Worm (Caenorhabditis elegans) whole organism, L1 larva: ENCODE data around the gene ctsa-2.
A peak's percentile ranks its signal among the peaks of the same experiment; 100 is the strongest.

Experiments
- C04F5.9 ChIP-seq: sonication (generic microtip); optimal IDR thresholded peaks from 2 replicates; lab custom pipeline; 2016; ENCODE audit warnings: missing genetic modification characterization, missing compliant biosample characterization
- C16A3.4 ChIP-seq: fragments of 150-350 bp; optimal IDR thresholded peaks from 2 replicates; lab custom pipeline; 2014; ENCODE audit warnings: missing biosample characterization, missing genetic modification characterization
- F16B12.6 ChIP-seq: fragments of 150-350 bp; optimal IDR thresholded peaks from 2 replicates; lab custom pipeline; 2014; ENCODE audit warnings: missing biosample characterization, missing genetic modification characterization
- aha-1 ChIP-seq: fragments of 150-350 bp; optimal IDR thresholded peaks from 2 replicates; lab custom pipeline; 2014; ENCODE audit warnings: missing biosample characterization, missing genetic modification characterization
- alr-1 ChIP-seq: fragments of 200-800 bp; sonication (Bioruptor generic); optimal IDR thresholded peaks from 2 replicates; lab custom pipeline; 2018; ENCODE audit warnings: borderline replicate concordance, mild to moderate bottlenecking, missing genetic modification characterization, missing compliant biosample characterization
- ama-1 ChIP-seq: fragments of 150-350 bp; optimal IDR thresholded peaks from 2 replicates; lab custom pipeline; 2014
- ceh-63 ChIP-seq: fragments of 200-800 bp; sonication (Bioruptor generic); optimal IDR thresholded peaks from 2 replicates; lab custom pipeline; 2018; ENCODE audit warnings: mild to moderate bottlenecking, missing genetic modification characterization, missing compliant biosample characterization
- ceh-82 ChIP-seq, 3 experiments: fragments of 150-350 bp in 1 of 3; sonication (generic microtip) in 2 of 3; optimal IDR thresholded peaks; 2 replicates each; lab custom pipeline; 2014 to 2017; ENCODE audit warnings: missing biosample characterization in 3 of 3, missing genetic modification characterization in 3 of 3
- ceh-88 ChIP-seq: fragments of 200-800 bp; sonication (Bioruptor generic); IDR thresholded peaks from 2 replicates; pipeline ENCODE4 v1.3.6; 2022; ENCODE audit warnings: missing genetic modification characterization, missing compliant biosample characterization
- efl-1 ChIP-seq, 4 experiments: fragments of 150-350 bp; optimal IDR thresholded peaks in 3 of 4; peaks in 1 of 4; 1 replicate in 1 of 4; 2 replicates in 3 of 4; lab custom pipeline; 2014; ENCODE audit warnings: missing biosample characterization in 2 of 4, missing genetic modification characterization in 2 of 4, missing genetic modification reagents in 2 of 4
- efl-3 ChIP-seq: fragments of 200-800 bp; sonication (Bioruptor generic); optimal IDR thresholded peaks from 2 replicates; lab custom pipeline; 2018; ENCODE audit warnings: mild to moderate bottlenecking, missing genetic modification characterization, missing compliant biosample characterization
- egl-27 ChIP-seq, 2 experiments: fragments of 150-350 bp in 1 of 2; sonication (generic microtip); optimal IDR thresholded peaks; 3 replicates each; lab custom pipeline; 2017 to 2018; ENCODE audit warnings: missing biosample characterization in 2 of 2, missing genetic modification characterization in 2 of 2, missing genetic modification reagents in 2 of 2
- elt-2 ChIP-seq: sonication (generic microtip); optimal IDR thresholded peaks from 2 replicates; lab custom pipeline; 2016; ENCODE audit warnings: missing genetic modification characterization, mild to moderate bottlenecking, inconsistent platforms, missing compliant biosample characterization, missing genetic modification reagents
- fkh-10 ChIP-seq: sonication (generic microtip); optimal IDR thresholded peaks from 2 replicates; lab custom pipeline; 2017; ENCODE audit warnings: missing biosample characterization, missing genetic modification reagents, missing genetic modification characterization
- fkh-4 ChIP-seq: sonication (generic microtip); optimal IDR thresholded peaks from 2 replicates; lab custom pipeline; 2016; ENCODE audit warnings: missing compliant biosample characterization, missing genetic modification characterization, borderline replicate concordance
- fkh-8 ChIP-seq: sonication (generic microtip); optimal IDR thresholded peaks from 2 replicates; lab custom pipeline; 2016; ENCODE audit warnings: mild to moderate bottlenecking, missing genetic modification characterization, missing compliant biosample characterization
- hlh-4 ChIP-seq: sonication (generic microtip); optimal IDR thresholded peaks from 2 replicates; lab custom pipeline; 2016; ENCODE audit warnings: mild to moderate bottlenecking, missing genetic modification characterization, missing compliant biosample characterization
- lin-39 ChIP-seq: fragments of 150-350 bp; optimal IDR thresholded peaks from 2 replicates; lab custom pipeline; 2014; ENCODE audit warnings: missing biosample characterization, missing genetic modification reagents, missing genetic modification characterization
- lir-3 ChIP-seq: sonication (generic microtip); optimal IDR thresholded peaks from 2 replicates; lab custom pipeline; 2016; ENCODE audit warnings: mild to moderate bottlenecking, missing genetic modification characterization, moderate library complexity, missing compliant biosample characterization; ENCODE audit not compliant: poor library complexity
- lsy-2 ChIP-seq, 2 experiments: fragments of 150-350 bp; optimal IDR thresholded peaks; 2 replicates each; lab custom pipeline; 2014; ENCODE audit warnings: missing biosample characterization in 2 of 2, missing genetic modification characterization in 2 of 2
- mef-2 ChIP-seq: fragments of 150-350 bp; optimal IDR thresholded peaks from 2 replicates; lab custom pipeline; 2014; ENCODE audit warnings: missing biosample characterization, missing genetic modification characterization
- mep-1 ChIP-seq: fragments of 150-350 bp; optimal IDR thresholded peaks from 2 replicates; lab custom pipeline; 2014; ENCODE audit warnings: missing biosample characterization, missing genetic modification characterization
- nhr-11 ChIP-seq: fragments of 150-350 bp; optimal IDR thresholded peaks from 2 replicates; lab custom pipeline; 2014; ENCODE audit warnings: missing biosample characterization, missing genetic modification characterization
- nhr-237 ChIP-seq: fragments of 150-350 bp; optimal IDR thresholded peaks from 2 replicates; lab custom pipeline; 2014; ENCODE audit warnings: missing biosample characterization, missing genetic modification characterization
- nhr-47 ChIP-seq: sonication (generic microtip); optimal IDR thresholded peaks from 2 replicates; lab custom pipeline; 2016; ENCODE audit warnings: mild to moderate bottlenecking, missing genetic modification characterization, moderate library complexity, missing compliant biosample characterization
- nhr-77 ChIP-seq: fragments of 150-350 bp; optimal IDR thresholded peaks from 2 replicates; lab custom pipeline; 2014; ENCODE audit warnings: missing biosample characterization, missing genetic modification characterization
- nhr-85 ChIP-seq: sonication (generic microtip); peaks from one replicate; lab custom pipeline; 2016; ENCODE audit warnings: missing genetic modification characterization, inconsistent platforms, missing compliant biosample characterization
- nhr-90 ChIP-seq: sonication (generic microtip); optimal IDR thresholded peaks from 2 replicates; lab custom pipeline; 2016; ENCODE audit warnings: mild to moderate bottlenecking, missing genetic modification characterization, missing compliant biosample characterization; ENCODE audit not compliant: poor library complexity
- pax-3 ChIP-seq: fragments of 200-800 bp; sonication (Bioruptor generic); optimal IDR thresholded peaks from 2 replicates; lab custom pipeline; 2018; ENCODE audit warnings: mild to moderate bottlenecking, missing genetic modification characterization, moderate library complexity, missing compliant biosample characterization
- rnt-1 ChIP-seq: sonication (generic microtip); optimal IDR thresholded peaks from 2 replicates; lab custom pipeline; 2016; ENCODE audit warnings: mild to moderate bottlenecking, missing genetic modification characterization, moderate library complexity, missing compliant biosample characterization
- snpc-4 ChIP-seq: fragments of 150-350 bp; optimal IDR thresholded peaks from 2 replicates; lab custom pipeline; 2014; ENCODE audit warnings: missing biosample characterization, missing genetic modification characterization
- snu-23 ChIP-seq: sonication (generic microtip); optimal IDR thresholded peaks from 2 replicates; lab custom pipeline; 2016; ENCODE audit warnings: missing genetic modification characterization, missing compliant biosample characterization
- sox-4 ChIP-seq: sonication (generic microtip); optimal IDR thresholded peaks from 2 replicates; lab custom pipeline; 2016; ENCODE audit warnings: missing genetic modification characterization, missing compliant biosample characterization
- sptf-1 ChIP-seq: fragments of 150-350 bp; optimal IDR thresholded peaks from 2 replicates; lab custom pipeline; 2014; ENCODE audit warnings: missing biosample characterization, missing genetic modification characterization
- sup-37 ChIP-seq: fragments of 200-800 bp; sonication (Bioruptor generic); optimal IDR thresholded peaks from 2 replicates; lab custom pipeline; 2018; ENCODE audit warnings: mild to moderate bottlenecking, missing genetic modification characterization, missing compliant biosample characterization
- swsn-7 ChIP-seq: sonication (generic microtip); optimal IDR thresholded peaks from 2 replicates; lab custom pipeline; 2016; ENCODE audit warnings: missing genetic modification characterization, missing compliant biosample characterization
- tbx-2 ChIP-seq: sonication (generic microtip); optimal IDR thresholded peaks from 2 replicates; lab custom pipeline; 2016; ENCODE audit warnings: missing genetic modification characterization, missing compliant biosample characterization
- unc-130 ChIP-seq: fragments of 150-350 bp; optimal IDR thresholded peaks from 2 replicates; lab custom pipeline; 2017; ENCODE audit warnings: missing biosample characterization, missing genetic modification characterization, inconsistent platforms
- unc-86 ChIP-seq: sonication (generic microtip); optimal IDR thresholded peaks from 2 replicates; lab custom pipeline; 2016; ENCODE audit warnings: missing genetic modification characterization, missing compliant biosample characterization
- unc-98 ChIP-seq: fragments of 200-800 bp; sonication (Bioruptor generic); IDR thresholded peaks from 2 replicates; pipeline ENCODE4 v1.3.6; 2022; ENCODE audit warnings: missing genetic modification characterization, missing compliant biosample characterization
- ztf-11 ChIP-seq, 2 experiments: sonication (generic microtip); optimal IDR thresholded peaks; 2 replicates each; lab custom pipeline; 2016 to 2017; ENCODE audit warnings: missing genetic modification characterization in 2 of 2, missing biosample characterization in 1 of 2, missing compliant biosample characterization in 1 of 2

The ctsa-2 gene

ce11 chrX:6378363-6378762 is 52.0 kb downstream of the ctsa-2 start (continued):
- no peak for TF ChIP-seq fkh-4 (tag; lab: Kevin White, UChicago)
- peak; percentile 45 for TF ChIP-seq C16A3.4 (tag; lab: Kevin White, UChicago)
- no peak for TF ChIP-seq nhr-11
- TF ChIP-seq sup-37 (GFP tag; lab: Kevin White, UChicago), result peak; percentile 46
- TF ChIP-seq unc-130, result peak; percentile 31
- no peak for TF ChIP-seq C04F5.9 (tag; lab: Kevin White, UChicago)
- no peak for TF ChIP-seq ama-1 (lab: Kevin White, UChicago)
- TF ChIP-seq mep-1 (tag; lab: Kevin White, UChicago), result peak; percentile 73
- TF ChIP-seq ceh-63 (GFP tag; lab: Kevin White, UChicago), result no peak
- peak; percentile 74 for TF ChIP-seq snu-23
- TF ChIP-seq nhr-90 (tag; lab: Kevin White, UChicago), result peak; percentile 28
- TF ChIP-seq lir-3, result no peak
- no peak for TF ChIP-seq sox-4 (tag; lab: Kevin White, UChicago)
- TF ChIP-seq ceh-82 (tag; optimal IDR thresholded peaks at IDR 0.05; lab: Kevin White, UChicago), result peak; percentile 27 to 80 (median 50)
- TF ChIP-seq hlh-4 (tag; lab: Kevin White, UChicago), result no peak
- peak; percentile 85 for TF ChIP-seq fkh-8 (tag; lab: Kevin White, UChicago)
- peak; percentile 61 for TF ChIP-seq swsn-7 (tag; lab: Kevin White, UChicago)
- peak; percentile 58 for TF ChIP-seq tbx-2 (tag; lab: Kevin White, UChicago)
- TF ChIP-seq sptf-1 (tag; lab: Kevin White, UChicago), result no peak
- TF ChIP-seq lsy-2 (tag; optimal IDR thresholded peaks at IDR 0.05; lab: Kevin White, UChicago), result peak; percentile 33 to 66
- no peak for TF ChIP-seq lin-39 (tag; lab: Kevin White, UChicago)
- TF ChIP-seq nhr-237 (tag; lab: Kevin White, UChicago), result no peak
- TF ChIP-seq unc-86 (tag; lab: Kevin White, UChicago), result peak; percentile 47
- no peak for TF ChIP-seq aha-1 (tag; lab: Kevin White, UChicago)
- TF ChIP-seq nhr-47, result peak; percentile 68
- TF ChIP-seq pax-3 (tag; lab: Kevin White, UChicago), result no peak
- no peak for TF ChIP-seq ceh-88 (GFP tag; lab: Robert Waterston, UW)
- peak; percentile 37 for TF ChIP-seq nhr-77 (tag; lab: Kevin White, UChicago)
- TF ChIP-seq nhr-85 (tag; lab: Kevin White, UChicago), result peak; percentile 75
- peak; percentile 20 for TF ChIP-seq fkh-10 (GFP tag; lab: Kevin White, UChicago)
- TF ChIP-seq F16B12.6, result peak; percentile 83
- no peak for TF ChIP-seq alr-1
- TF ChIP-seq rnt-1 (tag; lab: Kevin White, UChicago), result peak; percentile 54
- TF ChIP-seq efl-1 (optimal IDR thresholded peaks at IDR 0.05; lab: Kevin White, UChicago), result peak; percentile 29 to 47
- peak; percentile 53 to 60 for TF ChIP-seq efl-1 (GFP tag; optimal IDR thresholded peaks at IDR 0.05 in 1 of 2; lab: Kevin White, UChicago)
- no peak for TF ChIP-seq unc-98 (GFP tag; lab: Robert Waterston, UW)
- no peak for TF ChIP-seq mef-2 (tag; lab: Kevin White, UChicago)
- no peak for TF ChIP-seq efl-3 (GFP tag; lab: Kevin White, UChicago)
- no peak for TF ChIP-seq ztf-11 (tag; optimal IDR thresholded peaks at IDR 0.05; lab: Kevin White, UChicago)
- no peak for TF ChIP-seq snpc-4
- TF ChIP-seq, all 84 proteins: peak for 34

- TF ChIP-seq efl-1 (optimal IDR thresholded peaks at IDR 0.05; lab: Kevin White, UChicago), result no peak
- TF ChIP-seq efl-1 (GFP tag; optimal IDR thresholded peaks at IDR 0.05 in 1 of 2; lab: Kevin White, UChicago), result peak in 1 of 2 experiments; percentile 65
- TF ChIP-seq egl-27 (tag; optimal IDR thresholded peaks at IDR 0.05; lab: Kevin White, UChicago), result no peak
- TF ChIP-seq elt-2 (tag; lab: Kevin White, UChicago), result peak; percentile 34
Measured at ce11 chrX:6377634-6378288, 52.6 kb downstream of the ctsa-2 start, which contains the start of gene lmp-1. TSS of gene lmp-1 (minus strand) at chrX:6377684.
